Fruit fly (Drosophila melanogaster): ENCODE measurements around the gene CG3301.

Gene CG3301

dm6 chr3R:21260795-21261194 lies 15.3 kb downstream of the CG3301 start:
- TF ChIP-seq CG8301 (tag; optimal IDR thresholded peaks at IDR 0.05) = no peak
- no peak for TF ChIP-seq CG10348 (GFP tag; IDR thresholded peaks at IDR 0.05)
- no peak for TF ChIP-seq CG8159 (tag; optimal IDR thresholded peaks at IDR 0.05)
- TF ChIP-seq CG32121 (GFP tag; IDR thresholded peaks at IDR 0.05) = no peak
- no peak for TF ChIP-seq D1 (tag; optimal IDR thresholded peaks at IDR 0.05)
- TF ChIP-seq EcR (GFP tag; optimal IDR thresholded peaks at IDR 0.05) = no peak
- no peak for TF ChIP-seq CG13204 (GFP tag; optimal IDR thresholded peaks at IDR 0.05)
- no peak for TF ChIP-seq gl (tag; optimal IDR thresholded peaks at IDR 0.05)
- TF ChIP-seq fd96Ca (GFP tag; IDR thresholded peaks at IDR 0.05) = no peak
- no peak for TF ChIP-seq CG34367 (tag; optimal IDR thresholded peaks at IDR 0.05)
- no peak for TF ChIP-seq Snoo (tag; optimal IDR thresholded peaks at IDR 0.05)
- TF ChIP-seq Pif1B (GFP tag; optimal IDR thresholded peaks at IDR 0.05) = no peak
- no peak for TF ChIP-seq CG12605 (GFP tag; IDR thresholded peaks at IDR 0.05)
- TF ChIP-seq rn (GFP tag; IDR thresholded peaks at IDR 0.05) = no peak
- no peak for TF ChIP-seq CG14655 (GFP tag; optimal IDR thresholded peaks at IDR 0.05)
- TF ChIP-seq CG17806 (tag; optimal IDR thresholded peaks at IDR 0.05) = no peak
- TF ChIP-seq Pif1A (GFP tag; optimal IDR thresholded peaks at IDR 0.05) = no peak
- TF ChIP-seq CG9948 (tag; optimal IDR thresholded peaks at IDR 0.05) = no peak
- no peak for TF ChIP-seq CG4496 (GFP tag; IDR thresholded peaks at IDR 0.05)
- no peak for TF ChIP-seq Ets98B (GFP tag; IDR thresholded peaks at IDR 0.05)

DNA sequence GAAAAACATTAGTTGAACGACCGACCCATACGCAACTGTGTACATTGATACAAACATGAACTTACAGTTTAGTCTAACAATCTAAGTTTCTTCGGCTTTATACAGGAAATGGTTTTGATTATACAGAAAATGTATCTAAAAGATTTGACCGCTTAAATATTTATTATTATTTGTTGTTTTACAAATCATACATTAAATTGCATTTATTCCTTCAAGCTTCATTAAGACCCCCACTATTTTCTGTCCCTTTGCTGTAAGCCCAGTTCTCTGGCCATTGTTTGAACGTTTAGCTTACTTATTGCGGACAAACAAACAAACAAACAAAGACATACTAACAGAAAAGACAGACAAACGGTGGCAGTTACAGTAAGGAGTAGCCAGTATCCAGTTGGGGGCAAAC lies 21.8 kb downstream of the CG3301 start:
- TF ChIP-seq CG17806 (tag; optimal IDR thresholded peaks at IDR 0.05) (no peak), CG34367 (tag; optimal IDR thresholded peaks at IDR 0.05) (no peak), Snoo (tag; optimal IDR thresholded peaks at IDR 0.05) (no peak), CG32121 (GFP tag; IDR thresholded peaks at IDR 0.05) (peak; percentile 57), Ets98B (GFP tag; IDR thresholded peaks at IDR 0.05) (peak; percentile 14; the same call in 1 of the 2 replicates), rn (GFP tag; IDR thresholded peaks at IDR 0.05) (no peak), Pif1A (GFP tag; optimal IDR thresholded peaks at IDR 0.05) (no peak), fd96Ca (GFP tag; IDR thresholded peaks at IDR 0.05) (no peak), gl (tag; optimal IDR thresholded peaks at IDR 0.05) (no peak), CG15710 (tag; optimal IDR thresholded peaks at IDR 0.05) (no peak), D1 (tag; optimal IDR thresholded peaks at IDR 0.05) (no peak), CG8159 (tag; optimal IDR thresholded peaks at IDR 0.05) (no peak), CG9948 (tag; optimal IDR thresholded peaks at IDR 0.05) (no peak), CG14655 (GFP tag; optimal IDR thresholded peaks at IDR 0.05) (peak; percentile 42), CG8301 (tag; optimal IDR thresholded peaks at IDR 0.05) (peak; percentile 19), EcR (GFP tag; optimal IDR thresholded peaks at IDR 0.05) (no peak), CG12605 (GFP tag; IDR thresholded peaks at IDR 0.05) (no peak), Pif1B (GFP tag; optimal IDR thresholded peaks at IDR 0.05) (no peak), CG4496 (GFP tag; IDR thresholded peaks at IDR 0.05) (no peak), CG13204 (GFP tag; optimal IDR thresholded peaks at IDR 0.05) (no peak), CG10348 (GFP tag; IDR thresholded peaks at IDR 0.05) (no peak)

dm6 chr3R:21252478-21252877 lies 23.6 kb downstream of the CG3301 start:
- peak; percentile 18 for TF ChIP-seq EcR (GFP tag; optimal IDR thresholded peaks at IDR 0.05)
- TF ChIP-seq CG9948 (tag; optimal IDR thresholded peaks at IDR 0.05) = no peak

- TF ChIP-seq CG13204 (GFP tag; optimal IDR thresholded peaks at IDR 0.05) (no peak), CG9948 (tag; optimal IDR thresholded peaks at IDR 0.05) (no peak), CG4496 (GFP tag; IDR thresholded peaks at IDR 0.05) (peak; percentile 66; the same call in 1 of the 3 replicates), CG17806 (tag; optimal IDR thresholded peaks at IDR 0.05) (no peak), CG10348 (GFP tag; IDR thresholded peaks at IDR 0.05) (no peak), Pif1B (GFP tag; optimal IDR thresholded peaks at IDR 0.05) (no peak), Pif1A (GFP tag; optimal IDR thresholded peaks at IDR 0.05) (peak; percentile 3), gl (tag; optimal IDR thresholded peaks at IDR 0.05) (no peak), rn (GFP tag; IDR thresholded peaks at IDR 0.05) (no peak), Snoo (tag; optimal IDR thresholded peaks at IDR 0.05) (no peak), CG34367 (tag; optimal IDR thresholded peaks at IDR 0.05) (no peak), fd96Ca (GFP tag; IDR thresholded peaks at IDR 0.05) (peak; percentile 23; the same call in 1 of the 3 replicates), D1 (tag; optimal IDR thresholded peaks at IDR 0.05) (no peak), CG32121 (GFP tag; IDR thresholded peaks at IDR 0.05) (peak; percentile 54), Ets98B (GFP tag; IDR thresholded peaks at IDR 0.05) (no peak), CG8159 (tag; optimal IDR thresholded peaks at IDR 0.05) (no peak), CG15710 (tag; optimal IDR thresholded peaks at IDR 0.05) (no peak), CG12605 (GFP tag; IDR thresholded peaks at IDR 0.05) (no peak), CG8301 (tag; optimal IDR thresholded peaks at IDR 0.05) (no peak), CG14655 (GFP tag; optimal IDR thresholded peaks at IDR 0.05) (no peak), EcR (GFP tag; optimal IDR thresholded peaks at IDR 0.05) (no peak)
Measured at dm6 chr3R:21246492-21247061, 29.5 kb downstream of the CG3301 start, which contains the start of gene ETHR. Gene ETHR (plus strand): TSS chr3R:21247011.

DNA sequence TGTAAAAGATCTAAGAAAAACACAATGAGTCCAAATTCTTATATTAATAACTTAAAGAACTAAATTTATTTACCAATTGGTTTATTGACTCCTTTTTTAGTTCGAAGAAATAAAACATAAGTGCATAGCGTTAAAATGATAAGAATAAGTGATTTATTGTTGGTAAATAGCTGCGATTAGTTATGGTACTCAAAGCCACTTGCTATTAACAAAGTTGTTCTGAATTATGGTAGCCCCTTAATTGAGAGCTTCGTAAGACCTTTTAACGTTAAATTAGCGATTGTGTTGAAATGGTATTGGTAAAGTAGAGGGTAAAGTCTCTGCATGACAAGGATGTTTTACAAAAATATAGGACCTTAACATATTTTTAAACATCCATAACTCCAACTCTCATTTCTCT lies 30.2 kb downstream of the CG3301 start:
- no peak for TF ChIP-seq CG4496 (GFP tag; IDR thresholded peaks at IDR 0.05)
- no peak for TF ChIP-seq CG17806 (tag; optimal IDR thresholded peaks at IDR 0.05)
- TF ChIP-seq Pif1A (GFP tag; optimal IDR thresholded peaks at IDR 0.05) = no peak
- no peak for TF ChIP-seq CG12605 (GFP tag; IDR thresholded peaks at IDR 0.05)
- no peak for TF ChIP-seq CG14655 (GFP tag; optimal IDR thresholded peaks at IDR 0.05)
- TF ChIP-seq CG34367 (tag; optimal IDR thresholded peaks at IDR 0.05) = no peak
- TF ChIP-seq CG15710 (tag; optimal IDR thresholded peaks at IDR 0.05) = no peak
- no peak for TF ChIP-seq Ets98B (GFP tag; IDR thresholded peaks at IDR 0.05)

DNA sequence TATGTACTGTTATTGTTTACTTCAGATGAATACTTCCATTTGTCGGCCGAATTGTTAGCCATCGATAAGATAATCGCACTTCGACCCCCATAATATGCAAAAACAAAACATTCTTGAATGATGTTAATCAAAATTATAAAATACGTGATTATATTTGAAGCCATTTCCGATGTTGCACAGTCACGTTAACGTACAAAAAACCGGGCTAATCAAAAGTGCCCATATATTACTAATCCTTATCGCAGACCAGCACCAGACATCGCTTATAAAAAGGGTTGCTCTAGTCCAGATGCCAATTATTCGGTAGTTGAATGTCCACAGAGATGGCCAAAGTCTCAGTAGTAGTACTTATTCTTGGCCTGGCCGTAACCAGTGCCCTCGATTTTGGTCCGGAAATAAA lies 33.7 kb downstream of the CG3301 start, which contains the start of gene CG5892:
Gene CG5892 (plus strand): TSS at position 301 of the 400 bp plus-strand sequence.
- no peak for TF ChIP-seq CG8301 (tag; optimal IDR thresholded peaks at IDR 0.05)
- TF ChIP-seq rn (GFP tag; IDR thresholded peaks at IDR 0.05) = no peak
- no peak for TF ChIP-seq CG10348 (GFP tag; IDR thresholded peaks at IDR 0.05)

Data from whole organism, pupa.